Fruit fly (Drosophila melanogaster): ENCODE results near the gene CG6650.
A peak's percentile ranks its signal among the peaks of the same experiment; 100 is the strongest.

CG6650 gene

DNA sequence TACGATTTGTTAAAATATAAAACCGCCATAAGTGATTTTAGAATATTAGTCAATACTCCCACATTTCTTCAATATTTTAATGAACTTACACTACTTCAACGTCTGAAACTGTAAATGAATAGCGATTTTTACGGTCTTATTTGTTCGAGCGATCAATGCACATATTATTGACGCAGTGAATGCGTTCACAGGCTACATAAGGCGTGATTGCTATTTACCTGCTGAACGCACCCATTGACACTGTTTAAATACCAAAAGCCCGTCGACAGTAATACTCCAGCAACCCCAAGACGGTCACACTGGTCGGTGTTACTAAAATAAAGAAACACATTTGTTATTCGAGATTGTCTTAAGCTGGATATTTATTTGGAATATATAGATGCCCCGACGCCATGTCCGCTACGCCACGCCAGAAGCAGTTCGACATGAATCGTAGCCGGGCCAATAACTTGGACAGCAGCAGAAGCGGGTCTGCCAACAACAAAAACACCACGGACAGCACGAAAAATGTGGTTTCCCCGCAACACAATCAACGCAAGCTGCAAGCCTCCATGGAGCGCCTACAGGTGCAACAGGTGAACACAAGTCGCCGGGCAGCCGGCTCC, 19.8 kb downstream of the CG6650 start, which contains the start of gene CG6833 (continued):
- TF ChIP-seq bab2 (GFP tag; optimal IDR thresholded peaks at IDR 0.05) (peak; percentile 63), Opbp (GFP tag; IDR thresholded peaks at IDR 0.05; ENCODE audit: partially characterized antibody) (no peak), CG2120 (GFP tag; optimal IDR thresholded peaks at IDR 0.05) (peak; percentile 83), CG18476 (GFP tag; optimal IDR thresholded peaks at IDR 0.05) (peak; percentile 47), CG3847 (GFP tag; IDR thresholded peaks at IDR 0.05) (peak; percentile 76), HLH54F (GFP tag; optimal IDR thresholded peaks at IDR 0.05) (peak; percentile 73), CG4360 (GFP tag; IDR thresholded peaks at IDR 0.05) (peak; percentile 44; the same call in 1 of the 2 replicates), NfI (GFP tag; optimal IDR thresholded peaks at IDR 0.05) (peak; percentile 71), Six4 (GFP tag; optimal IDR thresholded peaks at IDR 0.05) (peak; percentile 41), CG15696 (tag; optimal IDR thresholded peaks at IDR 0.05) (peak; percentile 66), eyg (GFP tag; optimal IDR thresholded peaks at IDR 0.05) (peak; percentile 84), CG30020 (tag; optimal IDR thresholded peaks at IDR 0.05) (peak; percentile 61), CG10565 (GFP tag; optimal IDR thresholded peaks at IDR 0.05) (no peak), CG31388 (GFP tag; optimal IDR thresholded peaks at IDR 0.05) (peak; percentile 23), run (tag; optimal IDR thresholded peaks at IDR 0.05) (no peak), CG8944 (GFP tag; optimal IDR thresholded peaks at IDR 0.05) (peak; percentile 78), CG15073 (GFP tag; optimal IDR thresholded peaks at IDR 0.05) (no peak), zen2 (GFP tag; IDR thresholded peaks at IDR 0.05; ENCODE audit: partially characterized antibody) (no peak), nau (GFP tag; optimal IDR thresholded peaks at IDR 0.05) (no peak), HHEX (GFP tag; optimal IDR thresholded peaks at IDR 0.05) (peak; percentile 50), row (GFP tag; IDR thresholded peaks at IDR 0.05) (peak; percentile 92), pzg (GFP tag; optimal IDR thresholded peaks at IDR 0.05) (peak; percentile 84), Atf3 (GFP tag; optimal IDR thresholded peaks at IDR 0.05) (peak; percentile 50), CG7745 (tag; optimal IDR thresholded peaks at IDR 0.05) (no peak), aop (GFP tag; IDR thresholded peaks at IDR 0.05) (peak; percentile 58; the same call in 1 of the 2 replicates), kay (GFP tag; optimal IDR thresholded peaks at IDR 0.05) (peak; percentile 33), Fer2 (tag; optimal IDR thresholded peaks at IDR 0.05) (peak; percentile 5), Sox100B (GFP tag; optimal IDR thresholded peaks at IDR 0.05) (no peak), Doc2 (GFP tag; IDR thresholded peaks at IDR 0.05) (no peak), CG16779 (GFP tag; IDR thresholded peaks at IDR 0.05) (peak; percentile 82), Ravus (GFP tag; IDR thresholded peaks at IDR 0.05) (peak; percentile 32), Chrac-16 (GFP tag; optimal IDR thresholded peaks at IDR 0.05) (peak; percentile 51), amos (GFP tag; IDR thresholded peaks at IDR 0.05; ENCODE audit: partially characterized antibody) (no peak), CG14965 (GFP tag; optimal IDR thresholded peaks at IDR 0.05; ENCODE audit: borderline replicate concordance) (no peak), NC2β (GFP tag; optimal IDR thresholded peaks at IDR 0.05) (peak; percentile 62), lmd (GFP tag; IDR thresholded peaks at IDR 0.05) (peak; percentile 87; the same call in 1 of the 2 replicates), wor (GFP tag; IDR thresholded peaks at IDR 0.05) (no peak), Stat92E (GFP tag; optimal IDR thresholded peaks at IDR 0.05) (no peak), ranshi (GFP tag; IDR thresholded peaks at IDR 0.05) (peak; percentile 78), grn (GFP tag; optimal IDR thresholded peaks at IDR 0.05) (no peak), gem (tag; optimal IDR thresholded peaks at IDR 0.05) (peak; percentile 64), jigr1 (GFP tag; IDR thresholded peaks at IDR 0.05) (0 out of 3 replicates have a peak, but pooled peaks have one; percentile 24), NK7.1 (GFP tag; optimal IDR thresholded peaks at IDR 0.05) (peak; percentile 78), CG7839 (tag; optimal IDR thresholded peaks at IDR 0.05) (peak; percentile 67), CG13624 (GFP tag; optimal IDR thresholded peaks at IDR 0.05) (peak; percentile 70), Gsc (GFP tag; IDR thresholded peaks at IDR 0.05) (no peak), CG10147 (GFP tag; optimal IDR thresholded peaks at IDR 0.05) (no peak), ham (GFP tag; IDR thresholded peaks at IDR 0.05) (0 out of 2 replicates have a peak, but pooled peaks have one; percentile 15), yki (optimal IDR thresholded peaks at IDR 0.05) (no peak), hbn (GFP tag; IDR thresholded peaks at IDR 0.05; ENCODE audit: partially characterized antibody) (no peak)

Data from whole organism, embryonic.